Fruit fly (Drosophila melanogaster): ENCODE measurements around the gene CG14969.
A peak's percentile ranks its signal among the peaks of the same experiment; 100 is the strongest.

CG14969 gene

DNA sequence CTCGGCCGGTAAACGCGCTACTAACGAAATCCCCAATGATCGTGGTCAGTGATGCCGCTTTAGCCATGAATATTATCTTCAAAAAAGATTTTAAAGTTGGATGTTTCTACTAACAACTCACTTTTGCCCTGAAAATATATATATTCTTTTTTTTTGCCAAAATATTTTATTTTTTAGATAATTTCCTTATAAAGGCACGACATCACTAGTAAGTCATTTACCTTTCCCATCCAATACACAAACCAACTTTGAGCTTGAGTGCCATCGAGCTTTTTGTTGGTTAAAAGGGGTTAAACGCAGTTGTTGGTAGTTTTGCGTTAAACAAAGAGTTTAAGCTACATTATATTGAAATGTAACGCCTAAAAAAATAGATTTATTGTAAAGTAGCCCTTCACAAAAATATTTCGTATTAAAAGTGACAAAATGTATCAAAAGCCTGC lies 31.7 kb downstream of the CG14969 start, which contains the start of gene CG14968 (continued):
- TF ChIP-seq CkIIα-i1 (GFP tag; IDR thresholded peaks at IDR 0.05), result peak; percentile 77
- peak; percentile 95 for TF ChIP-seq bcd (GFP tag; optimal IDR thresholded peaks at IDR 0.05)
- no peak for TF ChIP-seq Stat92E (GFP tag; optimal IDR thresholded peaks at IDR 0.05)
- TF ChIP-seq fu2 (GFP tag; optimal IDR thresholded peaks at IDR 0.05), result peak; percentile 57
- peak; percentile 88 for TF ChIP-seq BtbVII (GFP tag; optimal IDR thresholded peaks at IDR 0.05)
- TF ChIP-seq Taf1 (GFP tag; IDR thresholded peaks at IDR 0.05), result peak; percentile 91
- TF ChIP-seq CG7987 (GFP tag; optimal IDR thresholded peaks at IDR 0.05), result peak; percentile 88
- no peak for TF ChIP-seq pzg (GFP tag; optimal IDR thresholded peaks at IDR 0.05)
- TF ChIP-seq Mes4 (GFP tag; optimal IDR thresholded peaks at IDR 0.05), result no peak
- TF ChIP-seq CG10147 (GFP tag; optimal IDR thresholded peaks at IDR 0.05), result peak; percentile 96
- TF ChIP-seq CG42726 (GFP tag; IDR thresholded peaks at IDR 0.05; ENCODE audit: partially characterized antibody), result no peak
- peak; percentile 93 for TF ChIP-seq CG2889 (GFP tag; IDR thresholded peaks at IDR 0.05)
- no peak for TF ChIP-seq Trl (optimal IDR thresholded peaks at IDR 0.05)
- peak; percentile 65 for TF ChIP-seq Trl (GFP tag; optimal IDR thresholded peaks at IDR 0.05)
- peak; percentile 95 for TF ChIP-seq Blimp-1 (GFP tag; optimal IDR thresholded peaks at IDR 0.05)
- TF ChIP-seq da (GFP tag; optimal IDR thresholded peaks at IDR 0.05), result no peak
- peak; percentile 95 for TF ChIP-seq Xrp1 (GFP tag; IDR thresholded peaks at IDR 0.05)
- TF ChIP-seq ap (GFP tag; IDR thresholded peaks at IDR 0.05), result peak; percentile 95
- TF ChIP-seq CG17802 (tag; optimal IDR thresholded peaks at IDR 0.05), result peak; percentile 74
- peak; percentile 90 for TF ChIP-seq klu (GFP tag; IDR thresholded peaks at IDR 0.05)
- TF ChIP-seq CG11696 (GFP tag; IDR thresholded peaks at IDR 0.05), result peak; percentile 91
- TF ChIP-seq Med (GFP tag), result peak; percentile 96
- peak; percentile 96 for TF ChIP-seq lmd (GFP tag; IDR thresholded peaks at IDR 0.05)
- TF ChIP-seq insv (GFP tag; optimal IDR thresholded peaks at IDR 0.05), result peak in 1 of 2 experiments; percentile 33
- TF ChIP-seq Doc3 (GFP tag; IDR thresholded peaks at IDR 0.05; ENCODE audit: partially characterized antibody), result no peak
- peak; percentile 93 for TF ChIP-seq CG10209 (GFP tag; optimal IDR thresholded peaks at IDR 0.05)
- TF ChIP-seq her (GFP tag; optimal IDR thresholded peaks at IDR 0.05), result peak; percentile 36
- TF ChIP-seq CG8359 (GFP tag; optimal IDR thresholded peaks at IDR 0.05; ENCODE audit: borderline replicate concordance), result peak; percentile 71
- peak; percentile 87 for TF ChIP-seq B-H2 (GFP tag; optimal IDR thresholded peaks at IDR 0.05)
- peak; percentile 92 for TF ChIP-seq CG10654 (GFP tag; optimal IDR thresholded peaks at IDR 0.05)
- TF ChIP-seq jigr1 (GFP tag; IDR thresholded peaks at IDR 0.05), result peak; percentile 85
- TF ChIP-seq CG5245 (GFP tag; optimal IDR thresholded peaks at IDR 0.05), result peak; percentile 80
- peak; percentile 70 to 95 for TF ChIP-seq bsh (GFP tag; optimal IDR thresholded peaks at IDR 0.05)
- TF ChIP-seq CG18619 (GFP tag; optimal IDR thresholded peaks at IDR 0.05), result peak; percentile 91
- peak; percentile 95 for TF ChIP-seq bowl (GFP tag; IDR thresholded peaks at IDR 0.05)
- peak; percentile 86 for TF ChIP-seq Gug (GFP tag; IDR thresholded peaks at IDR 0.05)
- TF ChIP-seq zfh1 (GFP tag; IDR thresholded peaks at IDR 0.05), result peak; percentile 98
- TF ChIP-seq tup (GFP tag; optimal IDR thresholded peaks at IDR 0.05), result peak; percentile 87
- TF ChIP-seq HLHmδ (GFP tag; optimal IDR thresholded peaks at IDR 0.05), result no peak
- TF ChIP-seq odd (GFP tag; optimal IDR thresholded peaks at IDR 0.05), result peak; percentile 88
- no peak for TF ChIP-seq knrl (GFP tag; IDR thresholded peaks at IDR 0.05; ENCODE audit: partially characterized antibody)
- peak; percentile 87 for TF ChIP-seq CG17612 (GFP tag; IDR thresholded peaks at IDR 0.05)
- peak; percentile 9 for TF ChIP-seq mirr (GFP tag; optimal IDR thresholded peaks at IDR 0.05)
- TF ChIP-seq CG14050 (GFP tag; IDR thresholded peaks at IDR 0.05), result peak; percentile 97
- peak; percentile 74 for TF ChIP-seq CG8290 (GFP tag; optimal IDR thresholded peaks at IDR 0.05)
- TF ChIP-seq CG8290 (tag; optimal IDR thresholded peaks at IDR 0.05), result peak in 1 of 2 experiments; percentile 77
- TF ChIP-seq Nf-YC (tag; optimal IDR thresholded peaks at IDR 0.05), result peak; percentile 69
- no peak for TF ChIP-seq D (optimal IDR thresholded peaks at IDR 0.05)
- peak; percentile 81 for TF ChIP-seq D (GFP tag; optimal IDR thresholded peaks at IDR 0.05)
- TF ChIP-seq CG11456 (GFP tag; IDR thresholded peaks at IDR 0.05), result peak; percentile 97
- peak; percentile 98 for TF ChIP-seq CG3847 (GFP tag; IDR thresholded peaks at IDR 0.05)
